Worm (Caenorhabditis elegans): ENCODE data around the gene sdf-9.

The sdf-9 gene

DNA sequence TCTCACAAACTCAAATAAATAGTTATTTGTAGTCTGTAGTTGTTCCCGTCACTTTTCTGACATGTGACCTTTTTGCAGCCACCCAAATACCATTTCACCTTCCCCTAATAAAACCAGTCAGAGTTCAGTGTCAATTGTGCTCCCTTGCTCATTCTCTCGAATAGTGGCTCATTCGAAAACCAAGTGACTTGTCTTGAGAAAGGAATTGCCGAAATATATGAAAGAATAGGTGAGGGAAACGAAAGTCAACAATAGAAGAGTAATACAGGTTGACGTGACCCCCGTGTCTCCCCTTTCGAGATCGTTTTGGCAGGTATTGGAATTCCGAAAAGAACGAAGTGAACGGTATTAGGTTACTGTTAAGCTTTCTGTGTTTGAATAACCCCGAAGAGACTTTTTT is 34.8 kb upstream of the sdf-9 start:
- TF ChIP-seq nhr-129 (tag; optimal IDR thresholded peaks at IDR 0.05) (peak; percentile 67), nhr-77 (tag; optimal IDR thresholded peaks at IDR 0.05) (no peak), crh-2 (tag; optimal IDR thresholded peaks at IDR 0.05) (no peak), nhr-23 (tag; optimal IDR thresholded peaks at IDR 0.05) (no peak), snpc-4 (tag; optimal IDR thresholded peaks at IDR 0.05) (no peak), unc-39 (tag; optimal IDR thresholded peaks at IDR 0.05) (no peak), nhr-11 (tag; optimal IDR thresholded peaks at IDR 0.05) (no peak), elt-3 (tag; optimal IDR thresholded peaks at IDR 0.05) (no peak), sma-9 (GFP tag; optimal IDR thresholded peaks at IDR 0.05) (peak; percentile 31), sma-9 (tag; optimal IDR thresholded peaks at IDR 0.05) (no peak), skn-1 (tag; optimal IDR thresholded peaks at IDR 0.05) (no peak), F13H6.1 (tag; optimal IDR thresholded peaks at IDR 0.05) (peak; percentile 75), ZK546.5 (tag; optimal IDR thresholded peaks at IDR 0.05) (no peak)

DNA sequence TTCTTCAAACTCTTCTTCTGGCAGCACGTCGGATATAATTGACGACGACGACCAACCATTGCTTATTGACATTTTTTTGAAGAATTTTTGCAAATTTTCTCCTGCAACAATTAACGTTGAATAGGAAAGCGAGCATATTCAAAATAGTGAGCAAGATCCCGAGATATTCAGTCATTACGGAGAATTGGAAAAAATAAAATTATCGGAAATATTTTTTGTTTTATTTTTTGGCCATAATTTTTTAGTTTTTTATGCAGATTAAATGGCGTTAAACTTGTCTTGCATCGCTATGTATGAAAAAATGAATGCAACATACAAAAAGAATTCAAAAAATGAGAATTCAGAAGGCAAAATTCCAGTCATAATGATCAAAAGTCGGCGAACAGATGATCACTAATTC is 28.0 kb upstream of the sdf-9 start, which contains the start of gene elp-1:
TSS of gene elp-1 (minus strand) at position 101 of the 400 bp plus-strand sequence.
- TF ChIP-seq mab-5 (tag; optimal IDR thresholded peaks at IDR 0.05): no peak
- TF ChIP-seq zag-1 (tag; optimal IDR thresholded peaks at IDR 0.05): no peak
- TF ChIP-seq ceh-82 (tag; optimal IDR thresholded peaks at IDR 0.05): no peak
- TF ChIP-seq unc-39 (tag; optimal IDR thresholded peaks at IDR 0.05): no peak
- no peak for TF ChIP-seq dmd-4 (tag; optimal IDR thresholded peaks at IDR 0.05)
- TF ChIP-seq nhr-237 (tag; optimal IDR thresholded peaks at IDR 0.05): no peak
- TF ChIP-seq fos-1 (tag; optimal IDR thresholded peaks at IDR 0.05): no peak
- TF ChIP-seq nhr-6 (tag; optimal IDR thresholded peaks at IDR 0.05): no peak
- no peak for TF ChIP-seq nhr-11 (tag; optimal IDR thresholded peaks at IDR 0.05)
- no peak for TF ChIP-seq ztf-1 (GFP tag; conservative IDR thresholded peaks at IDR 0.05)
- no peak for TF ChIP-seq ZK546.5 (tag; optimal IDR thresholded peaks at IDR 0.05)
- no peak for TF ChIP-seq egl-27 (tag; optimal IDR thresholded peaks at IDR 0.05)
- no peak for TF ChIP-seq crh-2 (tag; optimal IDR thresholded peaks at IDR 0.05)

ce11 chrV:20770846-20771245 is 27.2 kb upstream of the sdf-9 start:
- TF ChIP-seq unc-62 (GFP tag; optimal IDR thresholded peaks at IDR 0.05) (no peak), C34F6.9 (tag; optimal IDR thresholded peaks at IDR 0.05) (no peak), fos-1 (tag; optimal IDR thresholded peaks at IDR 0.05) (peak; percentile 85), peb-1 (tag; optimal IDR thresholded peaks at IDR 0.05) (no peak)

ce11 chrV:20771702-20772101 is 26.3 kb upstream of the sdf-9 start:
- no peak for TF ChIP-seq R02D3.7 (tag; optimal IDR thresholded peaks at IDR 0.05)
- TF ChIP-seq nhr-12 (tag; optimal IDR thresholded peaks at IDR 0.05): no peak
- no peak for TF ChIP-seq ztf-4 (tag; optimal IDR thresholded peaks at IDR 0.05)
- no peak for TF ChIP-seq lin-13 (GFP tag; optimal IDR thresholded peaks at IDR 0.05)
- TF ChIP-seq F13H6.1 (tag; optimal IDR thresholded peaks at IDR 0.05): no peak
- TF ChIP-seq fos-1 (tag; optimal IDR thresholded peaks at IDR 0.05): no peak
- TF ChIP-seq lsy-2 (tag; optimal IDR thresholded peaks at IDR 0.05): peak in 1 of 2 experiments; percentile 2
- TF ChIP-seq C34F6.9 (tag; optimal IDR thresholded peaks at IDR 0.05): peak; percentile 2
- TF ChIP-seq nhr-6 (tag; optimal IDR thresholded peaks at IDR 0.05): no peak
- no peak for TF ChIP-seq sma-3 (GFP tag; optimal IDR thresholded peaks at IDR 0.05)
- no peak for TF ChIP-seq unc-62 (GFP tag; optimal IDR thresholded peaks at IDR 0.05)
- no peak for TF ChIP-seq elt-3 (tag; optimal IDR thresholded peaks at IDR 0.05)
- TF ChIP-seq nhr-129 (tag; optimal IDR thresholded peaks at IDR 0.05): peak; percentile 27

DNA sequence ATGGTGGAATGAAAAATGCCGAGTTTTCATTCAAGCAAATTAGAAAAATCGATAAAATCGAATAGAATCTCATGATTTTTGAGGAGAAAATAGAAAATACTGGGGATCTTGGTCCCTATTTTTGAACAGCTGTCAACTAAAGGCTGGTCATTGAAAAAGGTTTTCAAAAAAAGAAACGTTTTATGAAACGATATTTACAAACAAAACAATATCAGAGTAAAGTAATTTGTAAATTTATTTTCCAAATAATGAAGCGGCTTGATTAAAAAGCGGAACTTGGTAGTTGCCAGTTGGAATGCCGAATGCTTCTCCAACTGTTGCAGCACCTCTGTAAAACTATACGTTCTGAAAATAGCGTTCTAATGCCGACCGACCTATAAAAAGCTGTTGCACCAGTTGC is 24.4 kb upstream of the sdf-9 start, which contains the start of gene F38A6.5:
TSS of gene F38A6.5 (minus strand) at position 101 of the 400 bp plus-strand sequence.
- TF ChIP-seq ama-1 (optimal IDR thresholded peaks at IDR 0.05) (no peak), blmp-1 (tag; optimal IDR thresholded peaks at IDR 0.05; ENCODE audit: insufficient read depth) (no peak), nhr-23 (tag; optimal IDR thresholded peaks at IDR 0.05) (no peak)

- TF ChIP-seq ztf-1 (GFP tag; conservative IDR thresholded peaks at IDR 0.05): no peak
- TF ChIP-seq crh-2 (tag; optimal IDR thresholded peaks at IDR 0.05): no peak
- TF ChIP-seq Y55F3AM.14 (GFP tag; optimal IDR thresholded peaks at IDR 0.05): no peak
- no peak for TF ChIP-seq snpc-4 (tag; optimal IDR thresholded peaks at IDR 0.05)
- no peak for TF ChIP-seq lsy-2 (tag; optimal IDR thresholded peaks at IDR 0.05)
- no peak for TF ChIP-seq nhr-10 (tag; optimal IDR thresholded peaks at IDR 0.05)
- no peak for TF ChIP-seq C34F6.9 (tag; optimal IDR thresholded peaks at IDR 0.05)
- no peak for TF ChIP-seq nhr-237 (tag; optimal IDR thresholded peaks at IDR 0.05)
- no peak for TF ChIP-seq F13H6.1 (tag; optimal IDR thresholded peaks at IDR 0.05)
- no peak for TF ChIP-seq nhr-25 (tag; optimal IDR thresholded peaks at IDR 0.05)
- TF ChIP-seq unc-55 (GFP tag; optimal IDR thresholded peaks at IDR 0.05): no peak
- TF ChIP-seq nhr-11 (tag; optimal IDR thresholded peaks at IDR 0.05): no peak
These were observed 22.7 kb upstream of the sdf-9 start, which contains the start of gene F38A6.4 for ce11 chrV:20775269-20775668. F38A6.4 (minus strand) TSS chrV:20775369.
